Worm (Caenorhabditis elegans) whole organism, midembryonic: ENCODE results near the gene C50H2.4.

Experiments used
- flt-1 ChIP-seq: fragments of 200-800 bp; sonication (Bioruptor generic); IDR thresholded peaks from 2 replicates; pipeline ENCODE4 v1.3.6; 2022; ENCODE audit warnings: missing genetic modification characterization, missing compliant biosample characterization
- med-1 ChIP-seq: sonication (generic microtip); optimal IDR thresholded peaks from 2 replicates; lab custom pipeline; 2017; ENCODE audit warnings: missing genetic modification characterization, mild to moderate bottlenecking, missing compliant biosample characterization, antibody characterized with exemption, missing genetic modification reagents; ENCODE audit not compliant: insufficient read depth
- ref-1 ChIP-seq: fragments of 200-800 bp; sonication (Bioruptor generic); conservative IDR thresholded peaks from 2 replicates; pipeline ENCODE4 v1.3.6; 2022; ENCODE audit warnings: missing genetic modification reagents, missing genetic modification characterization, missing compliant biosample characterization
- tab-1 ChIP-seq: fragments of 200-800 bp; sonication (Bioruptor generic); IDR thresholded peaks from 2 replicates; pipeline ENCODE4 v1.3.6; 2022; ENCODE audit warnings: missing genetic modification characterization, missing compliant biosample characterization
- ztf-23 ChIP-seq: fragments of 200-800 bp; sonication (Bioruptor generic); IDR thresholded peaks from 2 replicates; pipeline ENCODE4 v1.3.6; 2022; ENCODE audit warnings: missing genetic modification reagents, missing genetic modification characterization, missing compliant biosample characterization

ce11 chrV:9927381-9927780 is 10.6 kb downstream of the C50H2.4 start:
- TF ChIP-seq ztf-23 (GFP tag; lab: Robert Waterston, UW): no peak
- no peak for TF ChIP-seq med-1 (GFP tag; lab: Kevin White, UChicago)
- TF ChIP-seq flt-1 (GFP tag; lab: Robert Waterston, UW): no peak
- no peak for TF ChIP-seq tab-1 (GFP tag; lab: Robert Waterston, UW)
- TF ChIP-seq ref-1: no peak
